Fruit fly (Drosophila melanogaster) whole organism, pupa: Measurements from ENCODE around the gene Flacc.
A peak's percentile ranks its signal among the peaks of the same experiment; 100 is the strongest.

Experiments used
- CG10348 ChIP-seq: fragments of 200-800 bp; sonication (Bioruptor generic); IDR thresholded peaks from 2 replicates; pipeline ENCODE4 v1.3.6; 2022; ENCODE audit warnings: missing biosample characterization, missing genetic modification characterization
- CG12605 ChIP-seq: fragments of 200-800 bp; sonication (Bioruptor generic); IDR thresholded peaks from 2 replicates; pipeline ENCODE4 v1.3.6; 2022; ENCODE audit warnings: missing biosample characterization, missing genetic modification characterization
- CG13204 ChIP-seq: fragments of 200-800 bp; sonication (Bioruptor generic); optimal IDR thresholded peaks from 2 replicates; lab custom pipeline; 2018; ENCODE audit warnings: missing biosample characterization, mild to moderate bottlenecking, missing genetic modification characterization, moderate library complexity
- CG14655 ChIP-seq: fragments of 200-800 bp; sonication (Bioruptor generic); optimal IDR thresholded peaks from 3 replicates; lab custom pipeline; 2017; ENCODE audit warnings: mild to moderate bottlenecking, missing biosample characterization, missing genetic modification reagents, missing genetic modification characterization
- CG15710 ChIP-seq: fragments of 200-800 bp; sonication (Bioruptor generic); optimal IDR thresholded peaks from 2 replicates; lab custom pipeline; 2018; ENCODE audit warnings: missing biosample characterization, mild to moderate bottlenecking, missing genetic modification characterization, moderate library complexity
- CG17806 ChIP-seq: fragments of 200-800 bp; sonication (Bioruptor generic); optimal IDR thresholded peaks from 2 replicates; lab custom pipeline; 2018; ENCODE audit warnings: missing biosample characterization, mild to moderate bottlenecking, missing genetic modification characterization, moderate library complexity
- CG32121 ChIP-seq: fragments of 200-800 bp; sonication (Bioruptor generic); IDR thresholded peaks from 2 replicates; pipeline ENCODE4 v1.3.6; 2022; ENCODE audit warnings: missing biosample characterization, missing genetic modification characterization
- CG34367 ChIP-seq: fragments of 200-800 bp; sonication (Bioruptor generic); optimal IDR thresholded peaks from 2 replicates; lab custom pipeline; 2018; ENCODE audit warnings: missing biosample characterization, mild to moderate bottlenecking, missing genetic modification characterization
- CG4496 ChIP-seq: fragments of 200-800 bp; sonication (Bioruptor generic); IDR thresholded peaks from 3 replicates; pipeline ENCODE4 v1.3.6; 2022; ENCODE audit warnings: missing biosample characterization, missing genetic modification characterization
- CG8159 ChIP-seq: fragments of 200-800 bp; sonication (Bioruptor generic); optimal IDR thresholded peaks from 3 replicates; lab custom pipeline; 2018; ENCODE audit warnings: missing biosample characterization, mild to moderate bottlenecking, missing genetic modification characterization, moderate library complexity
- CG8301 ChIP-seq: fragments of 200-800 bp; sonication (Bioruptor generic); optimal IDR thresholded peaks from 2 replicates; lab custom pipeline; 2018; ENCODE audit warnings: missing biosample characterization, mild to moderate bottlenecking, missing genetic modification characterization
- CG9948 ChIP-seq: fragments of 200-800 bp; sonication (Bioruptor generic); optimal IDR thresholded peaks from 2 replicates; lab custom pipeline; 2018; ENCODE audit warnings: missing biosample characterization, mild to moderate bottlenecking, missing genetic modification characterization, moderate library complexity
- D1 ChIP-seq: fragments of 200-800 bp; sonication (Bioruptor generic); optimal IDR thresholded peaks from 2 replicates; lab custom pipeline; 2018; ENCODE audit warnings: missing biosample characterization, mild to moderate bottlenecking, missing genetic modification characterization, moderate library complexity
- EcR ChIP-seq: fragments of 200-800 bp; sonication (Bioruptor generic); optimal IDR thresholded peaks from 3 replicates; lab custom pipeline; 2019; ENCODE audit warnings: missing biosample characterization, missing genetic modification characterization, mild to moderate bottlenecking, moderate library complexity, missing genetic modification reagents
- Ets98B ChIP-seq: fragments of 200-800 bp; sonication (Bioruptor generic); IDR thresholded peaks from 2 replicates; pipeline ENCODE4 v1.3.6; 2022; ENCODE audit warnings: missing biosample characterization, missing genetic modification characterization
- Pif1A ChIP-seq: fragments of 200-800 bp; sonication (Bioruptor generic); optimal IDR thresholded peaks from 3 replicates; lab custom pipeline; 2016; ENCODE audit warnings: missing biosample characterization, missing genetic modification characterization
- Pif1B ChIP-seq: fragments of 200-800 bp; sonication (Bioruptor generic); optimal IDR thresholded peaks from 3 replicates; lab custom pipeline; 2016; ENCODE audit warnings: missing biosample characterization, missing genetic modification characterization
- Snoo ChIP-seq: fragments of 200-800 bp; sonication (Bioruptor generic); optimal IDR thresholded peaks from 3 replicates; lab custom pipeline; 2017; ENCODE audit warnings: missing biosample characterization, mild to moderate bottlenecking, missing genetic modification characterization, inconsistent platforms
- fd96Ca ChIP-seq: fragments of 200-800 bp; sonication (Bioruptor generic); IDR thresholded peaks from 3 replicates; pipeline ENCODE4 v1.3.6; 2022; ENCODE audit warnings: missing biosample characterization, missing genetic modification characterization
- gl ChIP-seq: fragments of 200-800 bp; sonication (Bioruptor generic); optimal IDR thresholded peaks from 2 replicates; lab custom pipeline; 2018; ENCODE audit warnings: missing biosample characterization, mild to moderate bottlenecking, missing genetic modification characterization
- rn ChIP-seq: fragments of 200-800 bp; sonication (Bioruptor generic); IDR thresholded peaks from 2 replicates; pipeline ENCODE4 v1.3.6; 2022; ENCODE audit warnings: missing biosample characterization, missing genetic modification characterization

Flacc gene

DNA sequence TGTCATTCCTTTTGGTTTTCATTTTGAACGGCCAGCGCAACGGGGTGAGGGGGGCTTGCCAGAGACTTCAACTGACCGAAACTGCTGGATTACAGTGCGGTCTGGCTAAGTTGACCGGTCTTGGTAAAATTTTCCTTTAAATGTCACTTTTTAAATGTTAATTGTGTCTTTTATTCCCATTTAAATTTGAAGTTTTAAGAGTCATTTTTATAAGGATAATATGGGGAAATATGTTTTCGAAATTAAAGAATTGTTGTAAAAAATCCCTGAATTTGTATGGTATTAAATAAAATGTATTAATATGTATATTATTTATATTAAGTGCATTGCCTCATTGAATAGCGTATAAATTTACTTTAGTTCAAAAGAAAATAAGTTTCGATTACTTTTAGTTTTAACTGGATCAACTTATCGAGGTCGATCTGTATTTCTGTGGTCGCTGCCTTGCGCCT lies 35.2 kb upstream of the Flacc start:
- TF ChIP-seq Pif1B (GFP tag; lab: Kevin White, UChicago) = peak; percentile 31
- TF ChIP-seq D1 (tag; lab: Kevin White, UChicago) = peak; percentile 70
- TF ChIP-seq CG17806 (tag; lab: Kevin White, UChicago) = peak; percentile 66
- no peak for TF ChIP-seq CG12605 (GFP tag; lab: Robert Waterston, UW)
- TF ChIP-seq Ets98B (GFP tag; lab: Robert Waterston, UW) = peak; percentile 36; the same call in 1 of the 2 replicates
- TF ChIP-seq CG14655 (GFP tag; lab: Kevin White, UChicago) = peak; percentile 90
- no peak for TF ChIP-seq gl (tag; lab: Kevin White, UChicago)
- peak; percentile 61 for TF ChIP-seq CG4496
- peak; percentile 30 for TF ChIP-seq Pif1A (GFP tag; lab: Kevin White, UChicago)
- peak; percentile 62; the same call in 1 of the 2 replicates for TF ChIP-seq CG10348 (GFP tag; lab: Robert Waterston, UW)
- peak; percentile 70 for TF ChIP-seq CG32121 (GFP tag; lab: Robert Waterston, UW)
- TF ChIP-seq CG8159 = peak; percentile 92
- TF ChIP-seq CG34367 (tag; lab: Kevin White, UChicago) = peak; percentile 48
- TF ChIP-seq CG9948 (tag; lab: Kevin White, UChicago) = peak; percentile 83
- 0 out of 2 replicates have a peak, but pooled peaks have one; percentile 30 for TF ChIP-seq rn (GFP tag; lab: Robert Waterston, UW)
- 0 out of 3 replicates have a peak, but pooled peaks have one; percentile 45 for TF ChIP-seq fd96Ca (GFP tag; lab: Robert Waterston, UW)
- TF ChIP-seq CG15710 (tag; lab: Kevin White, UChicago) = peak; percentile 85
- TF ChIP-seq Snoo (tag; lab: Kevin White, UChicago) = peak; percentile 75
- peak; percentile 79 for TF ChIP-seq CG8301 (tag; lab: Kevin White, UChicago)
- TF ChIP-seq EcR (GFP tag; lab: Kevin White, UChicago) = no peak
- TF ChIP-seq CG13204 (GFP tag; lab: Kevin White, UChicago) = peak; percentile 53
- TF ChIP-seq, all 21 proteins: peak for 18

- TF ChIP-seq Pif1B (GFP tag; lab: Kevin White, UChicago) = no peak
- TF ChIP-seq CG4496 = no peak
- no peak for TF ChIP-seq CG14655 (GFP tag; lab: Kevin White, UChicago)
- TF ChIP-seq EcR (GFP tag; lab: Kevin White, UChicago) = no peak
- peak; percentile 30; the same call in 1 of the 2 replicates for TF ChIP-seq Ets98B (GFP tag; lab: Robert Waterston, UW)
- no peak for TF ChIP-seq rn (GFP tag; lab: Robert Waterston, UW)
- no peak for TF ChIP-seq CG17806 (tag; lab: Kevin White, UChicago)
- no peak for TF ChIP-seq D1 (tag; lab: Kevin White, UChicago)
- no peak for TF ChIP-seq CG8159
- 0 out of 3 replicates have a peak, but pooled peaks have one; percentile 43 for TF ChIP-seq fd96Ca (GFP tag; lab: Robert Waterston, UW)
Observed at dm6 chrX:18926372-18927200, 33.1 kb upstream of the Flacc start.

- TF ChIP-seq fd96Ca (GFP tag; lab: Robert Waterston, UW) (peak; percentile 35; the same call in 1 of the 3 replicates), CG10348 (GFP tag; lab: Robert Waterston, UW) (no peak), CG14655 (GFP tag; lab: Kevin White, UChicago) (no peak), CG12605 (GFP tag; lab: Robert Waterston, UW) (peak; percentile 39), CG17806 (tag; lab: Kevin White, UChicago) (no peak), CG13204 (GFP tag; lab: Kevin White, UChicago) (peak; percentile 30), CG8301 (tag; lab: Kevin White, UChicago) (no peak), EcR (GFP tag; lab: Kevin White, UChicago) (peak; percentile 18), CG4496 (0 out of 3 replicates have a peak, but pooled peaks have one; percentile 26), Ets98B (GFP tag; lab: Robert Waterston, UW) (peak; percentile 7; the same call in 1 of the 2 replicates), CG15710 (tag; lab: Kevin White, UChicago) (no peak), CG34367 (tag; lab: Kevin White, UChicago) (no peak), rn (GFP tag; lab: Robert Waterston, UW) (no peak), CG8159 (peak; percentile 37), Pif1A (GFP tag; lab: Kevin White, UChicago) (no peak), Snoo (tag; lab: Kevin White, UChicago) (no peak), CG32121 (GFP tag; lab: Robert Waterston, UW) (no peak), D1 (tag; lab: Kevin White, UChicago) (no peak), CG9948 (tag; lab: Kevin White, UChicago) (no peak), gl (tag; lab: Kevin White, UChicago) (no peak), Pif1B (GFP tag; lab: Kevin White, UChicago) (no peak)
Observed at dm6 chrX:18925685-18926371, 32.4 kb upstream of the Flacc start.

dm6 chrX:18924713-18925112 lies 31.3 kb upstream of the Flacc start:
- TF ChIP-seq Snoo (tag; lab: Kevin White, UChicago) (peak; percentile 52), CG34367 (tag; lab: Kevin White, UChicago) (peak; percentile 64), CG12605 (GFP tag; lab: Robert Waterston, UW) (no peak), CG8301 (tag; lab: Kevin White, UChicago) (peak; percentile 74), D1 (tag; lab: Kevin White, UChicago) (peak; percentile 63), CG10348 (GFP tag; lab: Robert Waterston, UW) (no peak), fd96Ca (GFP tag; lab: Robert Waterston, UW) (no peak), CG9948 (tag; lab: Kevin White, UChicago) (peak; percentile 79), rn (GFP tag; lab: Robert Waterston, UW) (no peak), gl (tag; lab: Kevin White, UChicago) (no peak), CG4496 (peak; percentile 32; the same call in 1 of the 3 replicates), CG15710 (tag; lab: Kevin White, UChicago) (peak; percentile 76), CG14655 (GFP tag; lab: Kevin White, UChicago) (peak; percentile 84), CG8159 (peak; percentile 80), CG32121 (GFP tag; lab: Robert Waterston, UW) (peak; percentile 10; the same call in 1 of the 2 replicates), Ets98B (GFP tag; lab: Robert Waterston, UW) (no peak), Pif1B (GFP tag; lab: Kevin White, UChicago) (peak; percentile 42), Pif1A (GFP tag; lab: Kevin White, UChicago) (peak; percentile 56), CG17806 (tag; lab: Kevin White, UChicago) (peak; percentile 63), CG13204 (GFP tag; lab: Kevin White, UChicago) (no peak), EcR (GFP tag; lab: Kevin White, UChicago) (no peak)
